Fruit fly (Drosophila melanogaster) whole organism, embryonic: ENCODE results near the gene CG43062.

Source experiments
- B-H1 ChIP-seq: fragments of 200-800 bp; sonication (Bioruptor generic); IDR thresholded peaks from 3 replicates; pipeline ENCODE4 v1.3.6; 2022; ENCODE audit warnings: missing biosample characterization, missing genetic modification characterization
- Blimp-1 ChIP-seq: fragments of 200-800 bp; sonication (Bioruptor generic); optimal IDR thresholded peaks from 3 replicates; lab custom pipeline; 2018; ENCODE audit warnings: missing biosample characterization, missing genetic modification characterization, mild to moderate bottlenecking, moderate library complexity, missing genetic modification reagents
- CG10959 ChIP-seq: fragments of 200-800 bp; sonication (Bioruptor generic); IDR thresholded peaks from 2 replicates; pipeline ENCODE4 v1.3.6; 2022; ENCODE audit warnings: missing biosample characterization, missing genetic modification characterization
- CG11695 ChIP-seq: fragments of 200-800 bp; sonication (Bioruptor generic); IDR thresholded peaks from 3 replicates; pipeline ENCODE4 v1.3.6; 2022; ENCODE audit warnings: missing biosample characterization, missing genetic modification characterization
- CG14441 ChIP-seq: fragments of 200-800 bp; sonication (Bioruptor generic); IDR thresholded peaks from 2 replicates; pipeline ENCODE4 v1.3.6; 2022; ENCODE audit warnings: missing biosample characterization, missing genetic modification characterization
- CG15073 ChIP-seq: fragments of 200-800 bp; sonication (Bioruptor generic); optimal IDR thresholded peaks from 2 replicates; lab custom pipeline; 2016; ENCODE audit warnings: missing biosample characterization, missing genetic modification characterization
- CG15479 ChIP-seq: fragments of 200-800 bp; sonication (Bioruptor generic); optimal IDR thresholded peaks from 3 replicates; lab custom pipeline; 2019; ENCODE audit warnings: missing biosample characterization, mild to moderate bottlenecking, missing genetic modification characterization, moderate library complexity
- CG1602 ChIP-seq: fragments of 200-800 bp; sonication (Bioruptor generic); optimal IDR thresholded peaks from 3 replicates; lab custom pipeline; 2016; ENCODE audit warnings: missing biosample characterization, missing genetic modification characterization
- CG1647 ChIP-seq: fragments of 200-800 bp; sonication (Bioruptor generic); optimal IDR thresholded peaks from 3 replicates; lab custom pipeline; 2016; ENCODE audit warnings: missing biosample characterization, missing genetic modification characterization
- CG16813 ChIP-seq: fragments of 200-800 bp; sonication (Bioruptor generic); IDR thresholded peaks from 3 replicates; pipeline ENCODE4 v1.3.6; 2022; ENCODE audit warnings: missing biosample characterization, missing genetic modification characterization; ENCODE audit not compliant: partially characterized antibody
- CG2129 ChIP-seq: fragments of 200-800 bp; sonication (Bioruptor generic); IDR thresholded peaks from 2 replicates; pipeline ENCODE4 v1.3.6; 2022; ENCODE audit warnings: missing biosample characterization, missing genetic modification characterization; ENCODE audit not compliant: partially characterized antibody
- CG2199 ChIP-seq: fragments of 200-800 bp; sonication (Bioruptor generic); IDR thresholded peaks from 3 replicates; pipeline ENCODE4 v1.3.6; 2022; ENCODE audit warnings: missing biosample characterization, missing genetic modification characterization
- CG31365 ChIP-seq: fragments of 200-800 bp; sonication (Bioruptor generic); optimal IDR thresholded peaks from 2 replicates; lab custom pipeline; 2018; ENCODE audit warnings: missing biosample characterization, mild to moderate bottlenecking, missing genetic modification characterization
- CG4328 ChIP-seq: fragments of 200-800 bp; sonication (Bioruptor generic); optimal IDR thresholded peaks from 3 replicates; lab custom pipeline; 2017; ENCODE audit warnings: missing biosample characterization, missing genetic modification reagents, missing genetic modification characterization
- CG4730 ChIP-seq: fragments of 200-800 bp; sonication (Bioruptor generic); IDR thresholded peaks from 2 replicates; pipeline ENCODE4 v1.3.6; 2022; ENCODE audit warnings: missing biosample characterization, missing genetic modification characterization
- CG5953 ChIP-seq: fragments of 200-800 bp; sonication (Bioruptor generic); IDR thresholded peaks from 2 replicates; pipeline ENCODE4 v1.3.6; 2022; ENCODE audit warnings: missing biosample characterization, missing genetic modification characterization
- CG6175 ChIP-seq: fragments of 200-800 bp; sonication (Bioruptor generic); IDR thresholded peaks from 3 replicates; pipeline ENCODE4 v1.3.6; 2022; ENCODE audit warnings: missing biosample characterization, missing genetic modification characterization
- CG6791 ChIP-seq: fragments of 200-800 bp; sonication (Bioruptor generic); IDR thresholded peaks from 3 replicates; pipeline ENCODE4 v1.3.6; 2022; ENCODE audit warnings: missing biosample characterization, missing genetic modification characterization; ENCODE audit not compliant: partially characterized antibody
- CG8765 ChIP-seq: fragments of 200-800 bp; sonication (Bioruptor generic); IDR thresholded peaks from 2 replicates; pipeline ENCODE4 v1.3.6; 2022; ENCODE audit warnings: missing biosample characterization, missing genetic modification characterization
- CG9932 ChIP-seq: fragments of 200-800 bp; sonication (Bioruptor generic); IDR thresholded peaks from 2 replicates; pipeline ENCODE4 v1.3.6; 2022; ENCODE audit warnings: missing biosample characterization, missing genetic modification characterization
- CTCF ChIP-seq: fragments of 200-800 bp; sonication (Bioruptor generic); optimal IDR thresholded peaks from 2 replicates; lab custom pipeline; 2017; ENCODE audit warnings: missing biosample characterization, mild to moderate bottlenecking, missing genetic modification characterization, moderate library complexity
- D ChIP-seq, 2 experiments: fragments of 200-800 bp in 1 of 2; fragments of >200 bp in 1 of 2; sonication (Bioruptor generic) in 1 of 2; optimal IDR thresholded peaks; 2 replicates in 1 of 2; 3 replicates in 1 of 2; lab custom pipeline; 2017; ENCODE audit warnings: mild to moderate bottlenecking in 1 of 2, missing biosample characterization in 1 of 2, missing genetic modification characterization in 1 of 2, missing genetic modification reagents in 1 of 2
- Dbx ChIP-seq: fragments of 200-800 bp; sonication (Bioruptor generic); IDR thresholded peaks from 3 replicates; pipeline ENCODE4 v1.3.6; 2022; ENCODE audit warnings: missing biosample characterization, missing genetic modification characterization
- Ets65A ChIP-seq: fragments of 200-800 bp; sonication (Bioruptor generic); peaks from one replicate; lab custom pipeline; 2016; ENCODE audit warnings: missing biosample characterization, missing genetic modification characterization
- Ets97D ChIP-seq: fragments of 200-800 bp; sonication (Bioruptor generic); optimal IDR thresholded peaks from 3 replicates; lab custom pipeline; 2016; ENCODE audit warnings: missing biosample characterization, missing genetic modification characterization
- Gsc ChIP-seq: fragments of 200-800 bp; sonication (Bioruptor generic); IDR thresholded peaks from 2 replicates; pipeline ENCODE4 v1.3.6; 2022; ENCODE audit warnings: missing biosample characterization, missing genetic modification characterization
- Gug ChIP-seq: fragments of 200-800 bp; sonication (Bioruptor generic); IDR thresholded peaks from 4 replicates; pipeline ENCODE4 v1.3.6; 2022; ENCODE audit warnings: missing biosample characterization, missing genetic modification characterization
- Hey ChIP-seq: fragments of 200-800 bp; sonication (Bioruptor generic); optimal IDR thresholded peaks from 3 replicates; lab custom pipeline; 2018; ENCODE audit warnings: missing biosample characterization, mild to moderate bottlenecking, missing genetic modification characterization
- Lim3 ChIP-seq: fragments of 200-800 bp; sonication (Bioruptor generic); IDR thresholded peaks from 2 replicates; pipeline ENCODE4 v1.3.6; 2022; ENCODE audit warnings: missing biosample characterization, missing genetic modification characterization
- Med ChIP-seq: fragments of 200-800 bp; sonication (Bioruptor generic); peaks from one replicate; lab custom pipeline; 2016; ENCODE audit warnings: missing biosample characterization, missing genetic modification characterization, mild to moderate bottlenecking, inconsistent platforms, moderate library complexity
- NfI ChIP-seq: fragments of 200-800 bp; sonication (Bioruptor generic); optimal IDR thresholded peaks from 3 replicates; lab custom pipeline; 2018; ENCODE audit warnings: missing biosample characterization, mild to moderate bottlenecking, missing genetic modification characterization, moderate library complexity
- ac ChIP-seq: fragments of 200-800 bp; sonication (Bioruptor generic); optimal IDR thresholded peaks from 3 replicates; lab custom pipeline; 2017; ENCODE audit warnings: missing biosample characterization, mild to moderate bottlenecking, missing genetic modification characterization
- al ChIP-seq: fragments of 200-800 bp; sonication (Bioruptor generic); IDR thresholded peaks from 2 replicates; pipeline ENCODE4 v1.3.6; 2022; ENCODE audit warnings: missing biosample characterization, missing genetic modification characterization
- amos ChIP-seq: fragments of 200-800 bp; sonication (Bioruptor generic); IDR thresholded peaks from 2 replicates; pipeline ENCODE4 v1.3.6; 2022; ENCODE audit warnings: missing biosample characterization, missing genetic modification characterization; ENCODE audit not compliant: partially characterized antibody
- aop ChIP-seq: fragments of 200-800 bp; sonication (Bioruptor generic); IDR thresholded peaks from 2 replicates; pipeline ENCODE4 v1.3.6; 2022; ENCODE audit warnings: missing biosample characterization, missing genetic modification characterization
- ara ChIP-seq: fragments of 200-800 bp; sonication (Bioruptor generic); IDR thresholded peaks from 2 replicates; pipeline ENCODE4 v1.3.6; 2022; ENCODE audit warnings: missing biosample characterization, missing genetic modification characterization
- corto ChIP-seq: fragments of 200-800 bp; sonication (Bioruptor generic); optimal IDR thresholded peaks from 2 replicates; lab custom pipeline; 2016; ENCODE audit warnings: missing biosample characterization, mild to moderate bottlenecking, missing genetic modification characterization, moderate library complexity
- ewg ChIP-seq: fragments of 200-800 bp; sonication (Bioruptor generic); optimal IDR thresholded peaks from 3 replicates; lab custom pipeline; 2017; ENCODE audit warnings: mild to moderate bottlenecking, missing biosample characterization, missing genetic modification reagents, missing genetic modification characterization
- eyg ChIP-seq: fragments of 200-800 bp; sonication (Bioruptor generic); optimal IDR thresholded peaks from 3 replicates; lab custom pipeline; 2016; ENCODE audit warnings: missing biosample characterization, missing genetic modification characterization
- her ChIP-seq: fragments of 200-800 bp; sonication (Bioruptor generic); optimal IDR thresholded peaks from 2 replicates; lab custom pipeline; 2016; ENCODE audit warnings: missing biosample characterization, missing genetic modification characterization
- kni ChIP-seq: fragments of 200-800 bp; sonication (Bioruptor generic); optimal IDR thresholded peaks from 3 replicates; lab custom pipeline; 2017; ENCODE audit warnings: mild to moderate bottlenecking, missing biosample characterization, missing genetic modification reagents, missing genetic modification characterization
- otp ChIP-seq: fragments of 200-800 bp; sonication (Bioruptor generic); IDR thresholded peaks from 3 replicates; pipeline ENCODE4, ENCODE4 v1.3.6; 2022; ENCODE audit warnings: missing biosample characterization, missing genetic modification characterization
- peb ChIP-seq: fragments of 200-800 bp; sonication (Bioruptor generic); IDR thresholded peaks from 2 replicates; pipeline ENCODE4 v1.3.6; 2022; ENCODE audit warnings: missing biosample characterization, missing genetic modification characterization
- pnt ChIP-seq: fragments of 200-800 bp; sonication (Bioruptor generic); optimal IDR thresholded peaks from 3 replicates; lab custom pipeline; 2016; ENCODE audit warnings: missing biosample characterization, missing genetic modification characterization
- ranshi ChIP-seq: fragments of 200-800 bp; sonication (Bioruptor generic); IDR thresholded peaks from 2 replicates; pipeline ENCODE4 v1.3.6; 2022; ENCODE audit warnings: missing biosample characterization, missing genetic modification characterization
- sim ChIP-seq: fragments of 200-800 bp; sonication (Bioruptor generic); IDR thresholded peaks from 2 replicates; pipeline ENCODE4 v1.3.6; 2022; ENCODE audit warnings: missing biosample characterization, missing genetic modification characterization
- slbo ChIP-seq: fragments of 200-800 bp; sonication (Bioruptor generic); IDR thresholded peaks from 2 replicates; pipeline ENCODE4 v1.3.6; 2022; ENCODE audit warnings: missing biosample characterization, missing genetic modification characterization
- sug ChIP-seq: fragments of 200-800 bp; optimal IDR thresholded peaks from 2 replicates; lab custom pipeline; 2019; ENCODE audit warnings: missing biosample characterization, mild to moderate bottlenecking, missing genetic modification characterization, moderate library complexity
- tap ChIP-seq: fragments of 200-800 bp; optimal IDR thresholded peaks from 3 replicates; lab custom pipeline; 2019; ENCODE audit warnings: missing biosample characterization, mild to moderate bottlenecking, missing genetic modification characterization, moderate library complexity
- ttk ChIP-seq: fragments of 200-800 bp; sonication (Bioruptor generic); IDR thresholded peaks from 2 replicates; pipeline ENCODE4 v2.1.2; 2022; ENCODE audit warnings: missing biosample characterization, missing genetic modification characterization
- unpg ChIP-seq: fragments of 200-800 bp; sonication (Bioruptor generic); optimal IDR thresholded peaks from 3 replicates; lab custom pipeline; 2018; ENCODE audit warnings: missing biosample characterization, mild to moderate bottlenecking, missing genetic modification characterization, moderate library complexity

Gene CG43062

dm6 chr3R:11778879-11779278 is 28.7 kb downstream of the CG43062 start (continued):
- TF ChIP-seq D (optimal IDR thresholded peaks at IDR 0.05; lab: Kevin White, UChicago) (peak; percentile 88), D (GFP tag; optimal IDR thresholded peaks at IDR 0.05; lab: Kevin White, UChicago) (no peak), tap (tag; lab: Kevin White, UChicago) (no peak), Ets97D (GFP tag; lab: Kevin White, UChicago) (no peak), CG6175 (GFP tag; lab: Robert Waterston, UW) (0 out of 3 replicates have a peak, but pooled peaks have one; percentile 9), NfI (GFP tag; lab: Kevin White, UChicago) (no peak), CG15479 (GFP tag; lab: Kevin White, UChicago) (peak; percentile 98), CG2199 (GFP tag; lab: Robert Waterston, UW) (0 out of 3 replicates have a peak, but pooled peaks have one; percentile 52), CG31365 (tag; lab: Kevin White, UChicago) (no peak), Dbx (GFP tag; lab: Robert Waterston, UW) (0 out of 3 replicates have a peak, but pooled peaks have one; percentile 9), ranshi (GFP tag; lab: Robert Waterston, UW) (peak; percentile 53), CG11695 (no peak), ewg (no peak), unpg (no peak), CTCF (GFP tag; lab: Kevin White, UChicago) (no peak), CG10959 (GFP tag; lab: Robert Waterston, UW) (0 out of 2 replicates have a peak, but pooled peaks have one; percentile 14), ac (no peak), Gug (GFP tag; lab: Robert Waterston, UW) (peak; percentile 63; the same call in 3 of the 4 replicates), aop (no peak), her (GFP tag; lab: Kevin White, UChicago) (no peak), B-H1 (GFP tag; lab: Robert Waterston, UW) (no peak), pnt (GFP tag; lab: Kevin White, UChicago) (no peak), peb (no peak), CG6791 (GFP tag; lab: Robert Waterston, UW) (0 out of 3 replicates have a peak, but pooled peaks have one; percentile 25), ara (GFP tag; lab: Robert Waterston, UW) (0 out of 2 replicates have a peak, but pooled peaks have one; percentile 19), Lim3 (GFP tag; lab: Robert Waterston, UW) (no peak), slbo (GFP tag; lab: Robert Waterston, UW) (peak; percentile 28; the same call in 1 of the 2 replicates), CG4328 (GFP tag; lab: Kevin White, UChicago) (no peak), corto (GFP tag; lab: Kevin White, UChicago) (no peak), Blimp-1 (GFP tag; lab: Kevin White, UChicago) (no peak), amos (GFP tag; lab: Robert Waterston, UW) (peak; percentile 25; the same call in 1 of the 2 replicates), CG2129 (GFP tag; lab: Robert Waterston, UW) (no peak), CG16813 (GFP tag; lab: Robert Waterston, UW) (no peak), Hey (no peak), CG14441 (GFP tag; lab: Robert Waterston, UW) (peak; percentile 21; the same call in 1 of the 2 replicates), CG1602 (GFP tag; lab: Kevin White, UChicago) (no peak), eyg (GFP tag; lab: Kevin White, UChicago) (no peak), Med (GFP tag; lab: Kevin White, UChicago) (peak; percentile 84), ttk (GFP tag; lab: Robert Waterston, UW) (peak; percentile 48; the same call in 1 of the 2 replicates), kni (GFP tag; lab: Kevin White, UChicago) (peak; percentile 49), sim (GFP tag; lab: Robert Waterston, UW) (no peak), otp (GFP tag; lab: Robert Waterston, UW) (0 out of 3 replicates have a peak, but pooled peaks have one; percentile 5), CG5953 (GFP tag; lab: Robert Waterston, UW) (0 out of 2 replicates have a peak, but pooled peaks have one; percentile 43), sug (no peak), CG1647 (GFP tag; lab: Kevin White, UChicago) (no peak), CG9932 (GFP tag; lab: Robert Waterston, UW) (no peak), CG8765 (GFP tag; lab: Robert Waterston, UW) (peak; percentile 49; the same call in 1 of the 2 replicates), Ets65A (GFP tag; lab: Kevin White, UChicago) (peak; percentile 69), CG4730 (GFP tag; lab: Robert Waterston, UW) (0 out of 2 replicates have a peak, but pooled peaks have one; percentile 5), CG15073 (GFP tag; lab: Kevin White, UChicago) (no peak), al (GFP tag; lab: Robert Waterston, UW) (no peak), Gsc (GFP tag; lab: Robert Waterston, UW) (no peak)
